Worm (Caenorhabditis elegans) whole organism, young adult: ENCODE data around the gene set-11.
A peak's percentile ranks its signal among the peaks of the same experiment; 100 is the strongest.

Experiments
- B0261.1 ChIP-seq: sonication (generic microtip); optimal IDR thresholded peaks from 2 replicates; lab custom pipeline; 2016; ENCODE audit warnings: mild to moderate bottlenecking, missing genetic modification characterization, moderate library complexity, missing compliant biosample characterization
- C06A6.2 ChIP-seq: fragments of 200-800 bp; sonication (Bioruptor generic); conservative IDR thresholded peaks from 2 replicates; pipeline ENCODE4 v1.3.6; 2022; ENCODE audit warnings: missing genetic modification characterization, missing compliant biosample characterization
- F23B12.7 ChIP-seq: sonication (generic microtip); optimal IDR thresholded peaks from 2 replicates; lab custom pipeline; 2017; ENCODE audit warnings: missing genetic modification characterization, mild to moderate bottlenecking, missing compliant biosample characterization, antibody characterized with exemption, moderate library complexity; ENCODE audit not compliant: insufficient read depth
- F57A8.1 ChIP-seq: fragments of 200-800 bp; sonication (Bioruptor generic); optimal IDR thresholded peaks from 2 replicates; lab custom pipeline; 2018; ENCODE audit warnings: mild to moderate bottlenecking, missing genetic modification characterization, moderate library complexity, missing compliant biosample characterization
- Y53G8AR.9 ChIP-seq: fragments of 200-800 bp; sonication (Bioruptor generic); conservative IDR thresholded peaks from 2 replicates; pipeline ENCODE4 v1.3.6; 2022; ENCODE audit warnings: missing genetic modification reagents, missing genetic modification characterization, missing compliant biosample characterization
- Y79H2A.3 ChIP-seq: fragments of 200-800 bp; sonication (Bioruptor generic); conservative IDR thresholded peaks from 2 replicates; pipeline ENCODE4 v1.3.6; 2022; ENCODE audit warnings: missing genetic modification reagents, missing genetic modification characterization, missing compliant biosample characterization
- athp-1 ChIP-seq: sonication (generic microtip); optimal IDR thresholded peaks from 2 replicates; lab custom pipeline; 2017; ENCODE audit warnings: mild to moderate bottlenecking, missing genetic modification characterization, missing compliant biosample characterization
- bed-1 ChIP-seq: fragments of 200-800 bp; sonication (Bioruptor generic); IDR thresholded peaks from 2 replicates; pipeline ENCODE4 v1.3.6; 2022; ENCODE audit warnings: missing genetic modification reagents, missing genetic modification characterization, missing compliant biosample characterization
- ceh-27 ChIP-seq: fragments of 200-800 bp; sonication (Bioruptor generic); optimal IDR thresholded peaks from 2 replicates; lab custom pipeline; 2018; ENCODE audit warnings: mild to moderate bottlenecking, missing genetic modification characterization, moderate library complexity, missing compliant biosample characterization
- dox-1 ChIP-seq: fragments of 200-800 bp; sonication (Bioruptor generic); IDR thresholded peaks from 2 replicates; pipeline ENCODE4 v1.3.6; 2022; ENCODE audit warnings: missing genetic modification reagents, missing genetic modification characterization, missing compliant biosample characterization
- dpff-1 ChIP-seq: sonication (generic microtip); optimal IDR thresholded peaks from 2 replicates; lab custom pipeline; 2017; ENCODE audit warnings: mild to moderate bottlenecking, missing genetic modification characterization, missing compliant biosample characterization
- efl-1 ChIP-seq: fragments of 150-350 bp; optimal IDR thresholded peaks from 2 replicates; lab custom pipeline; 2014; ENCODE audit warnings: missing biosample characterization, missing genetic modification reagents, missing genetic modification characterization
- egrh-3 ChIP-seq: fragments of 200-800 bp; sonication (Bioruptor generic); IDR thresholded peaks from 2 replicates; pipeline ENCODE4 v1.3.6; 2022; ENCODE audit warnings: missing genetic modification reagents, missing genetic modification characterization, missing compliant biosample characterization
- ekl-4 ChIP-seq: fragments of 200-800 bp; sonication (Bioruptor generic); IDR thresholded peaks from 2 replicates; pipeline ENCODE4 v1.3.6; 2022; ENCODE audit warnings: missing genetic modification reagents, missing genetic modification characterization, missing compliant biosample characterization
- fkh-3 ChIP-seq: sonication (generic microtip); optimal IDR thresholded peaks from 2 replicates; lab custom pipeline; 2016; ENCODE audit warnings: mild to moderate bottlenecking, missing genetic modification characterization, missing compliant biosample characterization
- gei-17 ChIP-seq: fragments of 200-800 bp; sonication (Bioruptor generic); optimal IDR thresholded peaks from 2 replicates; lab custom pipeline; 2018; ENCODE audit warnings: mild to moderate bottlenecking, missing genetic modification characterization, missing compliant biosample characterization
- hmg-20 ChIP-seq: fragments of 200-800 bp; sonication (Bioruptor generic); IDR thresholded peaks from 2 replicates; pipeline ENCODE4 v1.3.6; 2022; ENCODE audit warnings: missing genetic modification reagents, missing genetic modification characterization, missing compliant biosample characterization
- let-607 ChIP-seq, 2 experiments: fragments of 200-800 bp in 1 of 2; sonication (Bioruptor generic) in 1 of 2; sonication (generic microtip) in 1 of 2; optimal IDR thresholded peaks; 2 replicates each; lab custom pipeline; 2016 to 2018; ENCODE audit warnings: mild to moderate bottlenecking in 2 of 2, missing compliant biosample characterization in 2 of 2, missing genetic modification characterization in 2 of 2, moderate library complexity in 2 of 2, missing genotype in 1 of 2
- lin-26 ChIP-seq: fragments of 200-800 bp; sonication (Bioruptor generic); IDR thresholded peaks from 2 replicates; pipeline ENCODE4 v1.3.6; 2022; ENCODE audit warnings: missing genetic modification reagents, missing genetic modification characterization, missing compliant biosample characterization
- mcd-1 ChIP-seq: fragments of 200-800 bp; sonication (Bioruptor generic); IDR thresholded peaks from 2 replicates; pipeline ENCODE4 v1.3.6; 2022; ENCODE audit warnings: missing genetic modification reagents, missing genetic modification characterization, missing compliant biosample characterization
- nhr-120 ChIP-seq: fragments of 200-800 bp; sonication (Bioruptor generic); IDR thresholded peaks from 2 replicates; pipeline ENCODE4 v1.3.6; 2022; ENCODE audit warnings: missing genetic modification characterization, missing compliant biosample characterization
- repo-1 ChIP-seq: sonication (generic microtip); optimal IDR thresholded peaks from 2 replicates; lab custom pipeline; 2017; ENCODE audit warnings: mild to moderate bottlenecking, missing genetic modification characterization, missing compliant biosample characterization
- rpc-1 ChIP-seq, 2 experiments: fragments of 150-350 bp in 1 of 2; sonication (generic microtip) in 1 of 2; optimal IDR thresholded peaks; 2 replicates each; lab custom pipeline; 2014 to 2018; ENCODE audit warnings: missing biosample characterization in 1 of 2, missing genetic modification characterization in 1 of 2, missing genetic modification reagents in 1 of 2, missing genotype in 1 of 2
- sdz-38 ChIP-seq: sonication (generic microtip); optimal IDR thresholded peaks from 2 replicates; lab custom pipeline; 2016; ENCODE audit warnings: missing genotype, missing genetic modification characterization, missing compliant biosample characterization
- sea-2 ChIP-seq: fragments of 200-800 bp; sonication (Bioruptor generic); IDR thresholded peaks from 2 replicates; pipeline ENCODE4 v1.3.6; 2022; ENCODE audit warnings: missing genetic modification characterization, missing compliant biosample characterization
- snpc-1.3 ChIP-seq: sonication (generic microtip); optimal IDR thresholded peaks from 2 replicates; lab custom pipeline; 2017; ENCODE audit warnings: missing genetic modification characterization, mild to moderate bottlenecking, missing compliant biosample characterization, antibody characterized with exemption, moderate library complexity, missing genotype, missing genetic modification reagents; ENCODE audit not compliant: insufficient read depth
- tbp1 ChIP-seq: fragments of 200-800 bp; sonication (Bioruptor generic); optimal IDR thresholded peaks from 2 replicates; lab custom pipeline; 2018; ENCODE audit warnings: mild to moderate bottlenecking, missing genetic modification characterization, missing compliant biosample characterization
- zfh-2 ChIP-seq: fragments of 200-800 bp; sonication (Bioruptor generic); conservative IDR thresholded peaks from 2 replicates; pipeline ENCODE4 v1.3.6; 2022; ENCODE audit warnings: missing genetic modification reagents, missing genetic modification characterization, missing compliant biosample characterization
- ztf-18 ChIP-seq: sonication (generic microtip); optimal IDR thresholded peaks from 2 replicates; lab custom pipeline; 2016; ENCODE audit warnings: missing genotype, mild to moderate bottlenecking, missing genetic modification characterization, missing compliant biosample characterization
- ztf-25 ChIP-seq: fragments of 200-800 bp; sonication (Bioruptor generic); IDR thresholded peaks from 2 replicates; pipeline ENCODE4 v1.3.6; 2022; ENCODE audit warnings: missing genetic modification reagents, missing genetic modification characterization, missing compliant biosample characterization
- ztf-28 ChIP-seq: fragments of 200-800 bp; sonication (Bioruptor generic); IDR thresholded peaks from 2 replicates; pipeline ENCODE4 v1.3.6; 2022; ENCODE audit warnings: missing genetic modification reagents, missing genetic modification characterization, missing compliant biosample characterization

set-11 gene

ce11 chrII:2725561-2725960 is 33.2 kb upstream of the set-11 start, which contains the start of the genes T05A8.11 and nep-2 (continued):
- TF ChIP-seq nhr-120 (GFP tag; lab: Robert Waterston, UW): no peak
- TF ChIP-seq, all 124 proteins: peak for 0

- TF ChIP-seq ekl-4 (GFP tag; lab: Robert Waterston, UW) (no peak), nhr-120 (GFP tag; lab: Robert Waterston, UW) (no peak), rpc-1 (optimal IDR thresholded peaks at IDR 0.05; lab: Kevin White, UChicago) (no peak), rpc-1 (tag; optimal IDR thresholded peaks at IDR 0.05; lab: Kevin White, UChicago) (peak; percentile 32), sea-2 (GFP tag; lab: Robert Waterston, UW) (no peak), efl-1 (GFP tag; lab: Kevin White, UChicago) (no peak), zfh-2 (peak; percentile 52), let-607 (tag; optimal IDR thresholded peaks at IDR 0.05; lab: Kevin White, UChicago) (no peak), ztf-18 (no peak), lin-26 (no peak), tbp1 (GFP tag; lab: Kevin White, UChicago) (peak; percentile 63)
Measured at ce11 chrII:2721992-2722391, 29.6 kb upstream of the set-11 start.

ce11 chrII:2719212-2719611 is 26.8 kb upstream of the set-11 start:
- TF ChIP-seq bed-1: no peak
- TF ChIP-seq dox-1 (GFP tag; lab: Robert Waterston, UW): no peak
- 0 out of 2 replicates have a peak, but pooled peaks have one; percentile 10 for TF ChIP-seq mcd-1 (GFP tag; lab: Robert Waterston, UW)
- TF ChIP-seq zfh-2: peak; percentile 81
- no peak for TF ChIP-seq gei-17
- TF ChIP-seq egrh-3: peak; percentile 74; the same call in 1 of the 2 replicates
- no peak for TF ChIP-seq sdz-38

- no peak for TF ChIP-seq Y53G8AR.9 (GFP tag; lab: Robert Waterston, UW)
- TF ChIP-seq zfh-2: 0 out of 2 replicates have a peak, but pooled peaks have one; percentile 26
Measured at ce11 chrII:2717335-2717734, 25.0 kb upstream of the set-11 start, which contains the start of gene T05A8.3. Gene T05A8.3 (minus strand): TSS chrII:2717435.

- TF ChIP-seq dpff-1 (tag; lab: Kevin White, UChicago) (no peak), athp-1 (tag; lab: Kevin White, UChicago) (no peak), fkh-3 (no peak), snpc-1.3 (tag; lab: Kevin White, UChicago) (no peak), B0261.1 (tag; lab: Kevin White, UChicago) (no peak), ceh-27 (GFP tag; lab: Kevin White, UChicago) (no peak)
Measured at ce11 chrII:2710919-2711318, 18.5 kb upstream of the set-11 start, which contains the start of gene T05A8.2. Gene T05A8.2 (minus strand): TSS chrII:2711019.

- TF ChIP-seq Y53G8AR.9 (GFP tag; lab: Robert Waterston, UW) (no peak), F23B12.7 (no peak), bed-1 (no peak), ztf-28 (GFP tag; lab: Robert Waterston, UW) (no peak), F57A8.1 (GFP tag; lab: Kevin White, UChicago) (no peak), hmg-20 (GFP tag; lab: Robert Waterston, UW) (no peak), ztf-25 (GFP tag; lab: Robert Waterston, UW) (no peak), egrh-3 (no peak), repo-1 (tag; lab: Kevin White, UChicago) (no peak), C06A6.2 (GFP tag; lab: Robert Waterston, UW) (no peak), Y79H2A.3 (no peak)
- TF ChIP-seq, all 124 proteins: peak for 0
Measured at ce11 chrII:2709942-2710341, 17.6 kb upstream of the set-11 start, which contains the start of gene T05A8.1. Gene T05A8.1 (minus strand): TSS chrII:2710042.
